Fruit fly (Drosophila melanogaster) whole organism, prepupa: ENCODE data around the gene Kah.

Experiments
- Blimp-1 ChIP-seq: fragments of 200-800 bp; sonication (Bioruptor generic); optimal IDR thresholded peaks from 3 replicates; lab custom pipeline; 2017; ENCODE audit warnings: missing biosample characterization, missing genetic modification characterization, mild to moderate bottlenecking, moderate library complexity, missing genetic modification reagents
- CG10631 ChIP-seq: fragments of 200-800 bp; sonication (Bioruptor generic); optimal IDR thresholded peaks from 2 replicates; lab custom pipeline; 2016; ENCODE audit warnings: missing biosample characterization, missing genetic modification characterization
- CG11294 ChIP-seq: fragments of 200-800 bp; sonication (Bioruptor generic); IDR thresholded peaks from 2 replicates; pipeline ENCODE4 v1.3.6; 2022; ENCODE audit warnings: missing biosample characterization, missing genetic modification characterization
- CG11762 ChIP-seq: fragments of 200-800 bp; sonication (Bioruptor generic); optimal IDR thresholded peaks from 3 replicates; lab custom pipeline; 2016; ENCODE audit warnings: missing biosample characterization, missing genetic modification characterization; ENCODE audit not compliant: insufficient read depth
- CG11902 ChIP-seq: fragments of 200-800 bp; sonication (Bioruptor generic); optimal IDR thresholded peaks from 3 replicates; lab custom pipeline; 2016; ENCODE audit warnings: missing biosample characterization, missing genetic modification characterization
- CG15336 ChIP-seq: fragments of 200-800 bp; sonication (Bioruptor generic); IDR thresholded peaks from 2 replicates; pipeline ENCODE4 v1.3.6; 2022; ENCODE audit warnings: missing biosample characterization, missing genetic modification characterization
- CG1621 ChIP-seq: fragments of 200-800 bp; sonication (Bioruptor generic); optimal IDR thresholded peaks from 3 replicates; lab custom pipeline; 2018; ENCODE audit warnings: missing biosample characterization, mild to moderate bottlenecking, missing genetic modification characterization
- CG16779 ChIP-seq: fragments of 200-800 bp; sonication (Bioruptor generic); optimal IDR thresholded peaks from 3 replicates; lab custom pipeline; 2017; ENCODE audit warnings: missing biosample characterization, mild to moderate bottlenecking, missing genetic modification characterization
- CG3032 ChIP-seq: fragments of 200-800 bp; optimal IDR thresholded peaks from 2 replicates; lab custom pipeline; 2019; ENCODE audit warnings: missing biosample characterization, mild to moderate bottlenecking, missing genetic modification characterization, moderate library complexity
- CG31627 ChIP-seq: fragments of 200-800 bp; sonication (Bioruptor generic); optimal IDR thresholded peaks from 3 replicates; lab custom pipeline; 2016; ENCODE audit warnings: missing biosample characterization, missing genetic modification characterization
- CG34406 ChIP-seq: fragments of 200-800 bp; sonication (Bioruptor generic); optimal IDR thresholded peaks from 3 replicates; lab custom pipeline; 2016; ENCODE audit warnings: missing biosample characterization, missing genetic modification characterization
- CG3919 ChIP-seq: fragments of 200-800 bp; sonication (Bioruptor generic); optimal IDR thresholded peaks from 3 replicates; lab custom pipeline; 2016; ENCODE audit warnings: missing biosample characterization, missing genetic modification characterization
- CG4318 ChIP-seq: fragments of 200-800 bp; sonication (Bioruptor generic); optimal IDR thresholded peaks from 3 replicates; lab custom pipeline; 2017; ENCODE audit warnings: missing biosample characterization, mild to moderate bottlenecking, missing genetic modification characterization
- CG6163 ChIP-seq: fragments of 200-800 bp; sonication (Bioruptor generic); IDR thresholded peaks from 3 replicates; pipeline ENCODE4 v1.3.6; 2022; ENCODE audit warnings: missing biosample characterization, missing genetic modification characterization
- CG6276 ChIP-seq: fragments of 200-800 bp; sonication (Bioruptor generic); optimal IDR thresholded peaks from 2 replicates; lab custom pipeline; 2017; ENCODE audit warnings: missing biosample characterization, mild to moderate bottlenecking, missing genetic modification characterization
- CG6792 ChIP-seq: fragments of 200-800 bp; sonication (Bioruptor generic); optimal IDR thresholded peaks from 3 replicates; lab custom pipeline; 2016; ENCODE audit warnings: missing biosample characterization, missing genetic modification characterization
- CG6808 ChIP-seq: fragments of 200-800 bp; sonication (Bioruptor generic); optimal IDR thresholded peaks from 3 replicates; lab custom pipeline; 2017; ENCODE audit warnings: missing biosample characterization, missing genetic modification characterization, mild to moderate bottlenecking, moderate library complexity, missing genetic modification reagents
- CG7368 ChIP-seq: fragments of 200-800 bp; sonication (Bioruptor generic); optimal IDR thresholded peaks from 3 replicates; lab custom pipeline; 2016; ENCODE audit warnings: missing biosample characterization, missing genetic modification characterization
- CG8319 ChIP-seq: fragments of 200-800 bp; sonication (Bioruptor generic); optimal IDR thresholded peaks from 3 replicates; lab custom pipeline; 2016; ENCODE audit warnings: missing biosample characterization, missing genetic modification characterization
- CG8632 ChIP-seq: fragments of 200-800 bp; sonication (Bioruptor generic); optimal IDR thresholded peaks from 3 replicates; lab custom pipeline; 2016; ENCODE audit warnings: missing biosample characterization, missing genetic modification characterization
- Eip75B ChIP-seq: fragments of 200-800 bp; sonication (Bioruptor generic); optimal IDR thresholded peaks from 3 replicates; lab custom pipeline; 2016; ENCODE audit warnings: missing biosample characterization, missing genetic modification characterization
- Eip78C ChIP-seq: fragments of 200-800 bp; sonication (Bioruptor generic); peaks from one replicate; lab custom pipeline; 2016; ENCODE audit warnings: missing biosample characterization, missing genetic modification characterization
- Eip93F ChIP-seq: fragments of 200-800 bp; sonication (Bioruptor generic); optimal IDR thresholded peaks from 2 replicates; lab custom pipeline; 2016; ENCODE audit warnings: missing biosample characterization, mild to moderate bottlenecking, missing genetic modification characterization
- Ets96B ChIP-seq: fragments of 200-800 bp; optimal IDR thresholded peaks from 2 replicates; lab custom pipeline; 2019; ENCODE audit warnings: missing biosample characterization, mild to moderate bottlenecking, missing genetic modification characterization, moderate library complexity
- Hr38 ChIP-seq: sonication (Bioruptor generic); optimal IDR thresholded peaks from 2 replicates; lab custom pipeline; 2016; ENCODE audit warnings: missing biosample characterization, missing genetic modification characterization
- Hr39 ChIP-seq: fragments of 200-800 bp; sonication (Bioruptor generic); optimal IDR thresholded peaks from 2 replicates; lab custom pipeline; 2016; ENCODE audit warnings: missing biosample characterization, missing genetic modification characterization
- Hr4 ChIP-seq: fragments of 200-800 bp; sonication (Bioruptor generic); optimal IDR thresholded peaks from 3 replicates; lab custom pipeline; 2016; ENCODE audit warnings: missing biosample characterization, missing genetic modification characterization
- Smox ChIP-seq: fragments of 200-800 bp; sonication (Bioruptor generic); optimal IDR thresholded peaks from 3 replicates; lab custom pipeline; 2016; ENCODE audit warnings: missing biosample characterization, missing genetic modification characterization
- Sox102F ChIP-seq: fragments of 200-800 bp; sonication (Bioruptor generic); optimal IDR thresholded peaks from 2 replicates; lab custom pipeline; 2016; ENCODE audit warnings: missing biosample characterization, mild to moderate bottlenecking, missing genetic modification characterization
- Sox14 ChIP-seq: fragments of 200-800 bp; sonication (Bioruptor generic); optimal IDR thresholded peaks from 3 replicates; lab custom pipeline; 2016; ENCODE audit warnings: missing biosample characterization, missing genetic modification characterization
- Sox15 ChIP-seq: fragments of 200-800 bp; sonication (Bioruptor generic); optimal IDR thresholded peaks from 3 replicates; lab custom pipeline; 2016; ENCODE audit warnings: missing biosample characterization, missing genetic modification characterization
- achi ChIP-seq: fragments of 200-800 bp; sonication (Bioruptor generic); optimal IDR thresholded peaks from 3 replicates; lab custom pipeline; 2016; ENCODE audit warnings: missing biosample characterization, missing genetic modification characterization
- acj6 ChIP-seq: fragments of 200-800 bp; sonication (Bioruptor generic); optimal IDR thresholded peaks from 3 replicates; lab custom pipeline; 2016; ENCODE audit warnings: missing biosample characterization, missing genetic modification characterization
- cyc ChIP-seq: fragments of 200-800 bp; sonication (Bioruptor generic); optimal IDR thresholded peaks from 3 replicates; lab custom pipeline; 2016; ENCODE audit warnings: missing biosample characterization, missing genetic modification characterization
- dac ChIP-seq: fragments of 200-800 bp; sonication (Bioruptor generic); optimal IDR thresholded peaks from 2 replicates; lab custom pipeline; 2017; ENCODE audit warnings: missing biosample characterization, mild to moderate bottlenecking, missing genetic modification characterization
- dsx ChIP-seq: fragments of 200-800 bp; optimal IDR thresholded peaks from 3 replicates; lab custom pipeline; 2019; ENCODE audit warnings: missing biosample characterization, mild to moderate bottlenecking, missing genetic modification characterization, moderate library complexity; ENCODE audit not compliant: poor library complexity, severe bottlenecking
- eg ChIP-seq: fragments of 200-800 bp; sonication (Bioruptor generic); IDR thresholded peaks from 3 replicates; pipeline ENCODE4 v1.3.6; 2022; ENCODE audit warnings: missing biosample characterization, missing genetic modification characterization
- esn ChIP-seq: fragments of 200-800 bp; sonication (Bioruptor generic); optimal IDR thresholded peaks from 2 replicates; lab custom pipeline; 2016; ENCODE audit warnings: missing biosample characterization, mild to moderate bottlenecking, missing genetic modification characterization, moderate library complexity
- fd85E ChIP-seq: fragments of 200-800 bp; sonication (Bioruptor generic); optimal IDR thresholded peaks from 3 replicates; lab custom pipeline; 2016; ENCODE audit warnings: missing biosample characterization, missing genetic modification characterization
- fkh ChIP-seq: fragments of 200-800 bp; sonication (Bioruptor generic); optimal IDR thresholded peaks from 3 replicates; lab custom pipeline; 2017; ENCODE audit warnings: missing biosample characterization, mild to moderate bottlenecking, missing genetic modification characterization, moderate library complexity
- lz ChIP-seq: fragments of 200-800 bp; sonication (Bioruptor generic); optimal IDR thresholded peaks from 3 replicates; lab custom pipeline; 2016; ENCODE audit warnings: missing biosample characterization, missing genetic modification characterization
- net ChIP-seq: fragments of 200-800 bp; sonication (Bioruptor generic); optimal IDR thresholded peaks from 3 replicates; lab custom pipeline; 2016; ENCODE audit warnings: missing biosample characterization, missing genetic modification characterization
- pdm3 ChIP-seq: fragments of 200-800 bp; sonication (Bioruptor generic); optimal IDR thresholded peaks from 3 replicates; lab custom pipeline; 2016; ENCODE audit warnings: missing biosample characterization, missing genetic modification characterization
- salr ChIP-seq, 2 experiments: fragments of 200-800 bp; sonication (Bioruptor generic); optimal IDR thresholded peaks; 3 replicates each; lab custom pipeline; 2016 to 2018; ENCODE audit warnings: missing biosample characterization in 2 of 2, missing genetic modification characterization in 2 of 2, mild to moderate bottlenecking in 1 of 2
- spab ChIP-seq: fragments of 200-800 bp; sonication (Bioruptor generic); optimal IDR thresholded peaks from 2 replicates; lab custom pipeline; 2017; ENCODE audit warnings: missing biosample characterization, mild to moderate bottlenecking, missing genetic modification characterization, missing genetic modification reagents
- ss ChIP-seq, 2 experiments: fragments of 200-800 bp; sonication (Bioruptor generic); optimal IDR thresholded peaks; 2 replicates in 1 of 2; 3 replicates in 1 of 2; lab custom pipeline; 2017 to 2018; ENCODE audit warnings: mild to moderate bottlenecking in 2 of 2, missing biosample characterization in 2 of 2, missing genetic modification characterization in 2 of 2, moderate library complexity in 1 of 2
- svp ChIP-seq: fragments of 200-800 bp; sonication (Bioruptor generic); peaks from one replicate; lab custom pipeline; 2016; ENCODE audit warnings: missing biosample characterization, missing genetic modification characterization
- topi ChIP-seq: fragments of 200-800 bp; sonication (Bioruptor generic); optimal IDR thresholded peaks from 3 replicates; lab custom pipeline; 2016; ENCODE audit warnings: missing biosample characterization, missing genetic modification characterization

The Kah gene

dm6 chr3L:617926-618325, 28.9 kb upstream of the Kah start:
- no peak for TF ChIP-seq Hr4
- no peak for TF ChIP-seq CG10631 (GFP tag; lab: Kevin White, UChicago)
- no peak for TF ChIP-seq CG3032
- TF ChIP-seq CG1621 (tag; lab: Kevin White, UChicago) = no peak
- no peak for TF ChIP-seq Eip93F (GFP tag; lab: Kevin White, UChicago)
- TF ChIP-seq ss (GFP tag; optimal IDR thresholded peaks at IDR 0.05; lab: Kevin White, UChicago) = no peak
- no peak for TF ChIP-seq fd85E (GFP tag; lab: Kevin White, UChicago)
- no peak for TF ChIP-seq Blimp-1 (GFP tag; lab: Kevin White, UChicago)
- TF ChIP-seq Sox15 (GFP tag; lab: Kevin White, UChicago) = no peak
- no peak for TF ChIP-seq salr (GFP tag; optimal IDR thresholded peaks at IDR 0.05; lab: Kevin White, UChicago)

- TF ChIP-seq Blimp-1 (GFP tag; lab: Kevin White, UChicago) (peak; percentile 6), pdm3 (GFP tag; lab: Kevin White, UChicago) (no peak), CG6792 (no peak), CG11762 (no peak), Sox102F (GFP tag; lab: Kevin White, UChicago) (no peak), Eip93F (GFP tag; lab: Kevin White, UChicago) (no peak), dsx (GFP tag; lab: Kevin White, UChicago) (peak; percentile 8), CG6163 (GFP tag; lab: Robert Waterston, UW) (peak; percentile 79; the same call in 2 of the 3 replicates), fkh (GFP tag; lab: Kevin White, UChicago) (peak; percentile 87), eg (GFP tag; lab: Robert Waterston, UW) (peak; percentile 68; the same call in 2 of the 3 replicates), Ets96B (tag; lab: Kevin White, UChicago) (no peak), Hr4 (no peak), CG4318 (GFP tag; lab: Kevin White, UChicago) (no peak), achi (no peak), CG6808 (no peak), salr (GFP tag; optimal IDR thresholded peaks at IDR 0.05; lab: Kevin White, UChicago) (peak in 1 of 2 experiments; percentile 39), CG11294 (GFP tag; lab: Robert Waterston, UW) (peak; percentile 21; the same call in 1 of the 2 replicates), cyc (GFP tag; lab: Kevin White, UChicago) (no peak), Hr39 (GFP tag; lab: Kevin White, UChicago) (no peak), CG7368 (GFP tag; lab: Kevin White, UChicago) (no peak), ss (GFP tag; optimal IDR thresholded peaks at IDR 0.05; lab: Kevin White, UChicago) (no peak), acj6 (GFP tag; lab: Kevin White, UChicago) (no peak), esn (no peak), CG6276 (GFP tag; lab: Kevin White, UChicago) (peak; percentile 49), Sox14 (GFP tag; lab: Kevin White, UChicago) (peak; percentile 25), topi (no peak), CG11902 (GFP tag; lab: Kevin White, UChicago) (no peak), dac (GFP tag; lab: Kevin White, UChicago) (no peak), CG3032 (no peak), Eip75B (GFP tag; lab: Kevin White, UChicago) (no peak), spab (GFP tag; lab: Kevin White, UChicago) (no peak), CG3919 (GFP tag; lab: Kevin White, UChicago) (peak; percentile 3), Hr38 (GFP tag; lab: Kevin White, UChicago) (no peak), Eip78C (no peak), lz (GFP tag; lab: Kevin White, UChicago) (no peak), CG15336 (GFP tag; lab: Robert Waterston, UW) (peak; percentile 65), svp (GFP tag; lab: Kevin White, UChicago) (no peak), net (GFP tag; lab: Kevin White, UChicago) (no peak), CG31627 (GFP tag; lab: Kevin White, UChicago) (no peak), CG34406 (GFP tag; lab: Kevin White, UChicago) (no peak), CG8319 (GFP tag; lab: Kevin White, UChicago) (no peak), CG8632 (GFP tag; lab: Kevin White, UChicago) (no peak), Smox (GFP tag; lab: Kevin White, UChicago) (no peak), Sox15 (GFP tag; lab: Kevin White, UChicago) (no peak), CG16779 (tag; lab: Kevin White, UChicago) (no peak)
Measured at dm6 chr3L:616482-617148, 27.5 kb upstream of the Kah start.
